Worm (Caenorhabditis elegans) whole organism, young adult: ENCODE data around the gene cblc-1.
"Not testable (repeated sequence)": the region's sequence is repeated elsewhere in the genome, so short reads cannot be mapped to it uniquely, and the experiment has no call there.

Source experiments
- B0336.3 ChIP-seq: fragments of 200-800 bp; sonication (Bioruptor generic); IDR thresholded peaks from 2 replicates; pipeline ENCODE4 v1.3.6; 2022; ENCODE audit warnings: missing genetic modification characterization, missing compliant biosample characterization
- F22D6.2 ChIP-seq: sonication (generic microtip); optimal IDR thresholded peaks from 2 replicates; lab custom pipeline; 2016; ENCODE audit warnings: mild to moderate bottlenecking, missing genetic modification characterization, missing compliant biosample characterization
- F23B12.7 ChIP-seq: sonication (generic microtip); optimal IDR thresholded peaks from 2 replicates; lab custom pipeline; 2017; ENCODE audit warnings: missing genetic modification characterization, mild to moderate bottlenecking, missing compliant biosample characterization, antibody characterized with exemption, moderate library complexity; ENCODE audit not compliant: insufficient read depth
- F39B2.1 ChIP-seq: fragments of 200-800 bp; sonication (Bioruptor generic); IDR thresholded peaks from 2 replicates; pipeline ENCODE4 v1.3.6; 2022; ENCODE audit warnings: missing genetic modification reagents, missing genetic modification characterization, missing compliant biosample characterization
- Y53G8AR.9 ChIP-seq: fragments of 200-800 bp; sonication (Bioruptor generic); conservative IDR thresholded peaks from 2 replicates; pipeline ENCODE4 v1.3.6; 2022; ENCODE audit warnings: missing genetic modification reagents, missing genetic modification characterization, missing compliant biosample characterization
- Y56A3A.18 ChIP-seq: fragments of 200-800 bp; sonication (Bioruptor generic); IDR thresholded peaks from 2 replicates; pipeline ENCODE4 v1.3.6; 2022; ENCODE audit warnings: missing genetic modification reagents, missing genetic modification characterization, missing compliant biosample characterization
- ZK185.1 ChIP-seq: sonication (generic microtip); optimal IDR thresholded peaks from 2 replicates; lab custom pipeline; 2016; ENCODE audit warnings: mild to moderate bottlenecking, missing genetic modification characterization, missing compliant biosample characterization; ENCODE audit not compliant: poor library complexity, severe bottlenecking
- akir-1 ChIP-seq: fragments of 200-800 bp; sonication (Bioruptor generic); optimal IDR thresholded peaks from 2 replicates; lab custom pipeline; 2018; ENCODE audit warnings: mild to moderate bottlenecking, missing genetic modification characterization, moderate library complexity, missing compliant biosample characterization
- ama-1 ChIP-seq, 3 experiments: fragments of 150-350 bp in 1 of 3; sonication (generic microtip) in 2 of 3; optimal IDR thresholded peaks; 2 replicates each; lab custom pipeline; 2014 to 2018; ENCODE audit warnings: missing biosample characterization in 2 of 3, missing genetic modification characterization in 2 of 3, missing genetic modification reagents in 2 of 3
- aptf-3 ChIP-seq: fragments of 200-800 bp; sonication (Bioruptor generic); IDR thresholded peaks from 2 replicates; pipeline ENCODE4 v1.3.6; 2022; ENCODE audit warnings: missing genetic modification characterization, missing compliant biosample characterization
- attf-3 ChIP-seq: fragments of 200-800 bp; sonication (Bioruptor generic); conservative IDR thresholded peaks from 2 replicates; pipeline ENCODE4 v1.3.6; 2022; ENCODE audit warnings: missing genetic modification reagents, missing genetic modification characterization, missing compliant biosample characterization
- ceh-100 ChIP-seq: fragments of 200-800 bp; sonication (Bioruptor generic); IDR thresholded peaks from 2 replicates; pipeline ENCODE4 v1.3.6; 2022; ENCODE audit warnings: missing genetic modification reagents, missing genetic modification characterization, missing compliant biosample characterization
- ceh-79 ChIP-seq: sonication (generic microtip); optimal IDR thresholded peaks from 2 replicates; lab custom pipeline; 2017; ENCODE audit warnings: mild to moderate bottlenecking, missing genetic modification characterization, missing compliant biosample characterization
- fkh-3 ChIP-seq: sonication (generic microtip); optimal IDR thresholded peaks from 2 replicates; lab custom pipeline; 2016; ENCODE audit warnings: mild to moderate bottlenecking, missing genetic modification characterization, missing compliant biosample characterization
- gei-17 ChIP-seq: fragments of 200-800 bp; sonication (Bioruptor generic); optimal IDR thresholded peaks from 2 replicates; lab custom pipeline; 2018; ENCODE audit warnings: mild to moderate bottlenecking, missing genetic modification characterization, missing compliant biosample characterization
- hmg-1.2 ChIP-seq: fragments of 200-800 bp; sonication (Bioruptor generic); IDR thresholded peaks from 2 replicates; pipeline ENCODE4 v1.3.6; 2022; ENCODE audit warnings: missing genetic modification reagents, missing genetic modification characterization, missing compliant biosample characterization
- hsf-1 ChIP-seq: fragments of 200-800 bp; sonication (Bioruptor generic); IDR thresholded peaks from 2 replicates; pipeline ENCODE4 v1.3.6; 2022; ENCODE audit warnings: missing genetic modification reagents, missing genetic modification characterization, missing compliant biosample characterization
- lin-26 ChIP-seq: fragments of 200-800 bp; sonication (Bioruptor generic); IDR thresholded peaks from 2 replicates; pipeline ENCODE4 v1.3.6; 2022; ENCODE audit warnings: missing genetic modification reagents, missing genetic modification characterization, missing compliant biosample characterization
- lin-40 ChIP-seq: sonication (generic microtip); optimal IDR thresholded peaks from 2 replicates; lab custom pipeline; 2016; ENCODE audit warnings: missing genetic modification characterization, mild to moderate bottlenecking, missing compliant biosample characterization, missing genotype, missing genetic modification reagents
- lin-54 ChIP-seq: fragments of 200-800 bp; sonication (Bioruptor generic); optimal IDR thresholded peaks from 2 replicates; lab custom pipeline; 2018; ENCODE audit warnings: mild to moderate bottlenecking, missing genetic modification characterization, missing compliant biosample characterization
- lsl-1 ChIP-seq: fragments of 200-800 bp; sonication (Bioruptor generic); optimal IDR thresholded peaks from 2 replicates; lab custom pipeline; 2018; ENCODE audit warnings: mild to moderate bottlenecking, missing genetic modification characterization, moderate library complexity, missing compliant biosample characterization
- madf-3 ChIP-seq: fragments of 200-800 bp; sonication (Bioruptor generic); IDR thresholded peaks from 2 replicates; pipeline ENCODE4 v1.3.6; 2022; ENCODE audit warnings: missing genetic modification reagents, missing genetic modification characterization, missing compliant biosample characterization
- madf-6 ChIP-seq: fragments of 200-800 bp; sonication (Bioruptor generic); IDR thresholded peaks from 2 replicates; pipeline ENCODE4 v1.3.6; 2022; ENCODE audit warnings: missing genetic modification reagents, missing genetic modification characterization, missing compliant biosample characterization
- madf-8 ChIP-seq: fragments of 200-800 bp; sonication (Bioruptor generic); conservative IDR thresholded peaks from 2 replicates; pipeline ENCODE4 v1.3.6; 2022; ENCODE audit warnings: missing genetic modification reagents, missing genetic modification characterization, missing compliant biosample characterization
- mcd-1 ChIP-seq: fragments of 200-800 bp; sonication (Bioruptor generic); IDR thresholded peaks from 2 replicates; pipeline ENCODE4 v1.3.6; 2022; ENCODE audit warnings: missing genetic modification reagents, missing genetic modification characterization, missing compliant biosample characterization
- nfya-2 ChIP-seq: fragments of 200-800 bp; sonication (Bioruptor generic); IDR thresholded peaks from 2 replicates; pipeline ENCODE4 v1.3.6; 2022; ENCODE audit warnings: missing genetic modification reagents, missing genetic modification characterization, missing compliant biosample characterization
- nhr-120 ChIP-seq: fragments of 200-800 bp; sonication (Bioruptor generic); IDR thresholded peaks from 2 replicates; pipeline ENCODE4 v1.3.6; 2022; ENCODE audit warnings: missing genetic modification characterization, missing compliant biosample characterization
- nhr-27 ChIP-seq: fragments of 200-800 bp; sonication (Bioruptor generic); optimal IDR thresholded peaks from 2 replicates; lab custom pipeline; 2018; ENCODE audit warnings: mild to moderate bottlenecking, missing genetic modification characterization, moderate library complexity, missing compliant biosample characterization
- nhr-80 ChIP-seq: sonication (generic microtip); optimal IDR thresholded peaks from 2 replicates; lab custom pipeline; 2016; ENCODE audit warnings: missing genetic modification characterization, missing compliant biosample characterization
- repo-1 ChIP-seq: sonication (generic microtip); optimal IDR thresholded peaks from 2 replicates; lab custom pipeline; 2017; ENCODE audit warnings: mild to moderate bottlenecking, missing genetic modification characterization, missing compliant biosample characterization
- snpc-1.1 ChIP-seq: sonication (generic microtip); optimal IDR thresholded peaks from 2 replicates; lab custom pipeline; 2017; ENCODE audit warnings: missing genetic modification characterization, mild to moderate bottlenecking, missing compliant biosample characterization, antibody characterized with exemption, moderate library complexity, missing genotype, missing genetic modification reagents; ENCODE audit not compliant: insufficient read depth
- snpc-1.3 ChIP-seq: sonication (generic microtip); optimal IDR thresholded peaks from 2 replicates; lab custom pipeline; 2017; ENCODE audit warnings: missing genetic modification characterization, mild to moderate bottlenecking, missing compliant biosample characterization, antibody characterized with exemption, moderate library complexity, missing genotype, missing genetic modification reagents; ENCODE audit not compliant: insufficient read depth
- tbp1 ChIP-seq: fragments of 200-800 bp; sonication (Bioruptor generic); optimal IDR thresholded peaks from 2 replicates; lab custom pipeline; 2018; ENCODE audit warnings: mild to moderate bottlenecking, missing genetic modification characterization, missing compliant biosample characterization
- tlf-1 ChIP-seq: fragments of 200-800 bp; sonication (Bioruptor generic); optimal IDR thresholded peaks from 2 replicates; lab custom pipeline; 2018; ENCODE audit warnings: mild to moderate bottlenecking, missing genetic modification characterization, missing compliant biosample characterization
- xnd-1 ChIP-seq: sonication (generic microtip); optimal IDR thresholded peaks from 2 replicates; lab custom pipeline; 2016; ENCODE audit warnings: missing genotype, missing genetic modification reagents, missing genetic modification characterization, missing compliant biosample characterization
- zfh-2 ChIP-seq: fragments of 200-800 bp; sonication (Bioruptor generic); conservative IDR thresholded peaks from 2 replicates; pipeline ENCODE4 v1.3.6; 2022; ENCODE audit warnings: missing genetic modification reagents, missing genetic modification characterization, missing compliant biosample characterization
- zim-3 ChIP-seq: sonication (generic microtip); optimal IDR thresholded peaks from 2 replicates; lab custom pipeline; 2017; ENCODE audit warnings: mild to moderate bottlenecking, missing genetic modification characterization, moderate library complexity, missing compliant biosample characterization
- ztf-22 ChIP-seq: fragments of 200-800 bp; sonication (Bioruptor generic); optimal IDR thresholded peaks from 2 replicates; lab custom pipeline; 2018; ENCODE audit warnings: mild to moderate bottlenecking, missing genetic modification characterization, moderate library complexity, missing compliant biosample characterization
- ztf-25 ChIP-seq: fragments of 200-800 bp; sonication (Bioruptor generic); IDR thresholded peaks from 2 replicates; pipeline ENCODE4 v1.3.6; 2022; ENCODE audit warnings: missing genetic modification reagents, missing genetic modification characterization, missing compliant biosample characterization

The cblc-1 gene

ce11 chrII:4902035-4902434, 38.9 kb downstream of the cblc-1 start, which contains the start of gene R05F9.9 (continued):
- TF ChIP-seq snpc-1.1 (tag; lab: Kevin White, UChicago): no peak
- TF ChIP-seq ztf-22 (GFP tag; lab: Kevin White, UChicago): no peak
- TF ChIP-seq Y53G8AR.9 (GFP tag; lab: Robert Waterston, UW): peak; percentile 86
- peak; percentile 55 for TF ChIP-seq F23B12.7 (tag; lab: Kevin White, UChicago)
- TF ChIP-seq tlf-1 (GFP tag; lab: Kevin White, UChicago): peak; percentile 8
- no peak for TF ChIP-seq aptf-3 (GFP tag; lab: Robert Waterston, UW)
- TF ChIP-seq ceh-100 (GFP tag; lab: Robert Waterston, UW): no peak
- TF ChIP-seq nfya-2: no peak
- TF ChIP-seq attf-3 (GFP tag; lab: Robert Waterston, UW): no peak
- TF ChIP-seq F22D6.2 (tag; lab: Kevin White, UChicago): no peak
- TF ChIP-seq B0336.3 (GFP tag; lab: Robert Waterston, UW): peak; percentile 41; the same call in 1 of the 2 replicates
- TF ChIP-seq ceh-79 (tag; lab: Kevin White, UChicago): peak; percentile 12
- no peak for TF ChIP-seq akir-1 (GFP tag; lab: Kevin White, UChicago)
- TF ChIP-seq hsf-1 (GFP tag; lab: Robert Waterston, UW): peak; percentile 66
- TF ChIP-seq tbp1 (GFP tag; lab: Kevin White, UChicago): peak; percentile 43
- TF ChIP-seq F39B2.1 (GFP tag; lab: Robert Waterston, UW): 0 out of 2 replicates have a peak, but pooled peaks have one; percentile 15
- no peak for TF ChIP-seq madf-8
- TF ChIP-seq repo-1 (tag; lab: Kevin White, UChicago): peak; percentile 56
- TF ChIP-seq nhr-80 (tag; lab: Kevin White, UChicago): peak; percentile 17

DNA sequence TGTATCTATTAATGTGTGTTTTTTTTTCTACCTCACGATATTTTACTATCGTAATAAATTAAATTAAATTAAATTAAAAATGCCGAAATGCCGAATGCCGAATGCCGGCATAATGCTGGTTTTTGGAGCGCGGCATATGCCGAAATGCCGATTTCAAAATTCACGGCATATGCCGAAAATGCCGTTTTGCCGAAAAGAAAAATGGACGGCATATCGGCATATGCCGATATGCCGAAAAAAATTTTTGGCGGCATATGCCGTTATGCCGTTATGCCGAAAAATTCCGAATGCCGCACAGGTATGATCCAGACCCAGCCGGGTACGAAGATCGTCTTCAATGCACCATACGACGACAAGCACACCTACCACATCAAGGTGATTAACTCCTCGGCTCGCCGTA, 42.4 kb downstream of the cblc-1 start, which contains the start of gene msp-32:
msp-32 (plus strand) TSS at position 301 of the 400 bp plus-strand sequence.
- not testable (repeated sequence) for TF ChIP-seq fkh-3 (tag; lab: Kevin White, UChicago); mcd-1 (GFP tag; lab: Robert Waterston, UW); zfh-2

DNA sequence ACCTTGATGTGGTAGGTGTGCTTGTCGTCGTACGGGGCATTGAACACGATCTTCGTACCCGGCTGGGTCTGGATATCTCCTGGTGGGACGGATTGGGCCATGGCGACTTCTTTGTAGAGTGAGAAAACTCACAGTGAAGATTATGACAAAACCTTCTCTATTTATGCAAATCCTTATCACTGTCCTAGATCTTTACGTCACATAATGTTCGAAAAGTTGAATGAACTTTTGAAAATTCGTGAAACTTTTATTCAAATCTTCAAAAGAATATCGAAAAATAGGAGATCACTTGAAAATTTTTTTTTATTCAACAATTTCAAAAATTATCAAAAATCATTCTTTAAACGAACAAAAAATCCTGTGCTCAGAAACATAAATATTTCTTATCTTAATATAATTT, 48.4 kb downstream of the cblc-1 start, which contains the start of gene msp-33:
msp-33 (minus strand) TSS at position 101 of the 400 bp plus-strand sequence.
- no peak for TF ChIP-seq snpc-1.1 (tag; lab: Kevin White, UChicago)
- TF ChIP-seq nhr-120 (GFP tag; lab: Robert Waterston, UW): 0 out of 2 replicates have a peak, but pooled peaks have one; percentile 66
- TF ChIP-seq nhr-27 (tag; lab: Kevin White, UChicago): no peak

- TF ChIP-seq ztf-22 (GFP tag; lab: Kevin White, UChicago): peak; percentile 62
- no peak for TF ChIP-seq snpc-1.3 (tag; lab: Kevin White, UChicago)
- peak; percentile 54 for TF ChIP-seq ama-1 (optimal IDR thresholded peaks at IDR 0.05; lab: Kevin White, UChicago)
- no peak for TF ChIP-seq ama-1 (GFP tag; optimal IDR thresholded peaks at IDR 0.05; lab: Kevin White, UChicago)
- TF ChIP-seq Y56A3A.18 (GFP tag; lab: Robert Waterston, UW): peak; percentile 76
- peak; percentile 11 for TF ChIP-seq zim-3 (tag; lab: Kevin White, UChicago)
- peak; percentile 55 for TF ChIP-seq ceh-79 (tag; lab: Kevin White, UChicago)
- TF ChIP-seq lin-40 (tag; lab: Kevin White, UChicago): peak; percentile 44
- TF ChIP-seq ztf-25 (GFP tag; lab: Robert Waterston, UW): no peak
- TF ChIP-seq aptf-3 (GFP tag; lab: Robert Waterston, UW): no peak
- TF ChIP-seq ZK185.1: peak; percentile 0
- peak; percentile 5 for TF ChIP-seq lsl-1 (GFP tag; lab: Kevin White, UChicago)
- peak; percentile 36 for TF ChIP-seq hmg-1.2
- TF ChIP-seq lin-26 (GFP tag; lab: Robert Waterston, UW): 0 out of 2 replicates have a peak, but pooled peaks have one; percentile 50
- TF ChIP-seq gei-17 (GFP tag; lab: Kevin White, UChicago): peak; percentile 14
- peak; percentile 53 for TF ChIP-seq lin-54 (GFP tag; lab: Kevin White, UChicago)
- peak; percentile 55; the same call in 1 of the 2 replicates for TF ChIP-seq madf-6 (GFP tag; lab: Robert Waterston, UW)
- peak; percentile 44; the same call in 1 of the 2 replicates for TF ChIP-seq madf-3 (GFP tag; lab: Robert Waterston, UW)
- TF ChIP-seq mcd-1 (GFP tag; lab: Robert Waterston, UW): peak; percentile 30; the same call in 1 of the 2 replicates
- TF ChIP-seq B0336.3 (GFP tag; lab: Robert Waterston, UW): peak; percentile 69
- no peak for TF ChIP-seq xnd-1
Observed at ce11 chrII:4891012-4891775, 49.8 kb downstream of the cblc-1 start, which contains the start of gene gst-9. TSS of gene gst-9 (plus strand) at chrII:4891585.
